Fruit fly (Drosophila melanogaster) whole organism, embryonic: Measurements from ENCODE around the gene dnc.

ENCODE experiments used
- Blimp-1 ChIP-seq: fragments of 200-800 bp; sonication (Bioruptor generic); optimal IDR thresholded peaks from 3 replicates; lab custom pipeline; 2018; ENCODE audit warnings: missing biosample characterization, missing genetic modification characterization, mild to moderate bottlenecking, moderate library complexity, missing genetic modification reagents
- CG11093 ChIP-seq: fragments of 200-800 bp; sonication (Bioruptor generic); IDR thresholded peaks from 3 replicates; pipeline ENCODE4 v1.3.6; 2022; ENCODE audit warnings: missing biosample characterization, missing genetic modification characterization
- CG12219 ChIP-seq: fragments of 200-800 bp; sonication (Bioruptor generic); optimal IDR thresholded peaks from 3 replicates; lab custom pipeline; 2018; ENCODE audit warnings: missing biosample characterization, mild to moderate bottlenecking, missing genetic modification characterization
- CG1792 ChIP-seq: fragments of 200-800 bp; sonication (Bioruptor generic); optimal IDR thresholded peaks from 2 replicates; lab custom pipeline; 2016; ENCODE audit warnings: missing biosample characterization, missing genetic modification characterization
- CG18262 ChIP-seq: fragments of 200-800 bp; optimal IDR thresholded peaks from 3 replicates; lab custom pipeline; 2019; ENCODE audit warnings: missing biosample characterization, mild to moderate bottlenecking, missing genetic modification characterization, moderate library complexity
- CG18599 ChIP-seq: fragments of 200-800 bp; sonication (Bioruptor generic); optimal IDR thresholded peaks from 3 replicates; lab custom pipeline; 2017; ENCODE audit warnings: missing biosample characterization, missing genetic modification characterization, mild to moderate bottlenecking, moderate library complexity, missing genetic modification reagents
- CG2875 ChIP-seq: fragments of 200-800 bp; sonication (Bioruptor generic); optimal IDR thresholded peaks from 2 replicates; lab custom pipeline; 2017; ENCODE audit warnings: missing biosample characterization, mild to moderate bottlenecking, missing genetic modification characterization, missing genetic modification reagents
- CG3065 ChIP-seq: fragments of 200-800 bp; sonication (Bioruptor generic); optimal IDR thresholded peaks from 2 replicates; lab custom pipeline; 2016; ENCODE audit warnings: missing biosample characterization, missing genetic modification characterization
- CG32532 ChIP-seq: fragments of 200-800 bp; sonication (Bioruptor generic); IDR thresholded peaks from 2 replicates; pipeline ENCODE4 v1.3.6; 2022; ENCODE audit warnings: missing biosample characterization, missing genetic modification characterization
- CG3281 ChIP-seq: fragments of 200-800 bp; sonication (Bioruptor generic); optimal IDR thresholded peaks from 3 replicates; lab custom pipeline; 2017; ENCODE audit warnings: missing biosample characterization, mild to moderate bottlenecking, missing genetic modification characterization
- CG33557 ChIP-seq: fragments of 200-800 bp; sonication (Bioruptor generic); optimal IDR thresholded peaks from 2 replicates; lab custom pipeline; 2019; ENCODE audit warnings: missing biosample characterization, mild to moderate bottlenecking, missing genetic modification characterization, moderate library complexity
- CG3995 ChIP-seq: fragments of 200-800 bp; sonication (Bioruptor generic); optimal IDR thresholded peaks from 3 replicates; lab custom pipeline; 2016; ENCODE audit warnings: missing biosample characterization, missing genetic modification characterization
- CG5180 ChIP-seq: fragments of 200-800 bp; sonication (Bioruptor generic); optimal IDR thresholded peaks from 3 replicates; lab custom pipeline; 2017; ENCODE audit warnings: missing biosample characterization, missing genetic modification characterization, mild to moderate bottlenecking, moderate library complexity, missing genetic modification reagents
- CG6813 ChIP-seq: fragments of 200-800 bp; sonication (Bioruptor generic); optimal IDR thresholded peaks from 2 replicates; lab custom pipeline; 2017; ENCODE audit warnings: missing biosample characterization, missing genetic modification characterization, mild to moderate bottlenecking, moderate library complexity, missing genetic modification reagents
- CG7745 ChIP-seq: fragments of 200-800 bp; sonication (Bioruptor generic); optimal IDR thresholded peaks from 2 replicates; lab custom pipeline; 2018; ENCODE audit warnings: missing biosample characterization, mild to moderate bottlenecking, missing genetic modification characterization, moderate library complexity
- CkIIα-i1 ChIP-seq: fragments of 200-800 bp; sonication (Bioruptor generic); IDR thresholded peaks from 2 replicates; pipeline ENCODE4 v1.3.6; 2022; ENCODE audit warnings: missing biosample characterization, missing genetic modification characterization
- E2f2 ChIP-seq: fragments of 200-800 bp; sonication (Bioruptor generic); IDR thresholded peaks from 2 replicates; pipeline ENCODE4 v1.3.6; 2022; ENCODE audit warnings: missing biosample characterization, missing genetic modification characterization
- Gsc ChIP-seq: fragments of 200-800 bp; sonication (Bioruptor generic); IDR thresholded peaks from 2 replicates; pipeline ENCODE4 v1.3.6; 2022; ENCODE audit warnings: missing biosample characterization, missing genetic modification characterization
- H15 ChIP-seq: fragments of 200-800 bp; sonication (Bioruptor generic); IDR thresholded peaks from 3 replicates; pipeline ENCODE4 v1.3.6; 2022; ENCODE audit warnings: missing biosample characterization, missing genetic modification characterization
- HLHmδ ChIP-seq: fragments of 200-800 bp; sonication (Bioruptor generic); optimal IDR thresholded peaks from 2 replicates; lab custom pipeline; 2018; ENCODE audit warnings: missing biosample characterization, mild to moderate bottlenecking, missing genetic modification characterization, moderate library complexity
- Hr3 ChIP-seq: fragments of 200-800 bp; sonication (Bioruptor generic); optimal IDR thresholded peaks from 3 replicates; lab custom pipeline; 2016; ENCODE audit warnings: missing biosample characterization, missing genetic modification characterization
- Mrtf ChIP-seq: fragments of 200-800 bp; sonication (Bioruptor generic); IDR thresholded peaks from 3 replicates; pipeline ENCODE4 v1.3.6; 2022; ENCODE audit warnings: missing biosample characterization, missing genetic modification characterization
- Poxn ChIP-seq: fragments of 200-800 bp; sonication (Bioruptor generic); IDR thresholded peaks from 2 replicates; pipeline ENCODE4 v1.3.6; 2022; ENCODE audit warnings: missing biosample characterization, missing genetic modification characterization
- Rx ChIP-seq: fragments of 200-800 bp; sonication (Bioruptor generic); IDR thresholded peaks from 2 replicates; pipeline ENCODE4 v1.3.6; 2022; ENCODE audit warnings: missing biosample characterization, missing genetic modification characterization
- ato ChIP-seq: fragments of 200-800 bp; sonication (Bioruptor generic); IDR thresholded peaks from 2 replicates; pipeline ENCODE4 v1.3.6; 2022; ENCODE audit warnings: missing biosample characterization, missing genetic modification characterization; ENCODE audit not compliant: partially characterized antibody
- bcd ChIP-seq: fragments of 200-800 bp; sonication (Bioruptor generic); optimal IDR thresholded peaks from 2 replicates; lab custom pipeline; 2017; ENCODE audit warnings: missing biosample characterization, mild to moderate bottlenecking, missing genetic modification characterization
- corto ChIP-seq: fragments of 200-800 bp; sonication (Bioruptor generic); optimal IDR thresholded peaks from 2 replicates; lab custom pipeline; 2016; ENCODE audit warnings: missing biosample characterization, mild to moderate bottlenecking, missing genetic modification characterization, moderate library complexity
- crp ChIP-seq, 2 experiments: fragments of 200-800 bp; sonication (Bioruptor generic); optimal IDR thresholded peaks; 2 replicates in 1 of 2; 3 replicates in 1 of 2; lab custom pipeline; 2017; ENCODE audit warnings: missing biosample characterization in 2 of 2, missing genetic modification characterization in 2 of 2, mild to moderate bottlenecking in 1 of 2, moderate library complexity in 1 of 2
- dmrt11E ChIP-seq: fragments of 200-800 bp; sonication (Bioruptor generic); optimal IDR thresholded peaks from 3 replicates; lab custom pipeline; 2018; ENCODE audit warnings: missing biosample characterization, mild to moderate bottlenecking, missing genetic modification characterization, moderate library complexity
- en ChIP-seq: fragments of 200-800 bp; sonication (Bioruptor generic); optimal IDR thresholded peaks from 2 replicates; lab custom pipeline; 2016; ENCODE audit warnings: missing biosample characterization, missing genetic modification characterization
- exex ChIP-seq: fragments of 200-800 bp; sonication (Bioruptor generic); optimal IDR thresholded peaks from 4 replicates; lab custom pipeline; 2018; ENCODE audit warnings: missing biosample characterization, mild to moderate bottlenecking, missing genetic modification characterization, moderate library complexity
- fd102C ChIP-seq: fragments of 200-800 bp; sonication (Bioruptor generic); optimal IDR thresholded peaks from 2 replicates; lab custom pipeline; 2018; ENCODE audit warnings: missing biosample characterization, mild to moderate bottlenecking, missing genetic modification characterization, moderate library complexity
- insv ChIP-seq, 2 experiments: fragments of 200-800 bp; sonication (Bioruptor generic); optimal IDR thresholded peaks; 3 replicates each; lab custom pipeline; 2016 to 2018; ENCODE audit warnings: missing biosample characterization in 2 of 2, missing genetic modification characterization in 2 of 2
- jumu ChIP-seq: fragments of 200-800 bp; sonication (Bioruptor generic); optimal IDR thresholded peaks from 3 replicates; lab custom pipeline; 2016; ENCODE audit warnings: missing biosample characterization, missing genetic modification characterization
- kah ChIP-seq: fragments of 200-800 bp; sonication (Bioruptor generic); optimal IDR thresholded peaks from 2 replicates; lab custom pipeline; 2018; ENCODE audit warnings: missing biosample characterization, mild to moderate bottlenecking, missing genetic modification characterization
- kay ChIP-seq: fragments of 200-800 bp; sonication (Bioruptor generic); optimal IDR thresholded peaks from 2 replicates; lab custom pipeline; 2016; ENCODE audit warnings: missing biosample characterization, missing genetic modification characterization
- nerfin-1 ChIP-seq: fragments of 200-800 bp; sonication (Bioruptor generic); optimal IDR thresholded peaks from 3 replicates; lab custom pipeline; 2019; ENCODE audit warnings: missing biosample characterization, mild to moderate bottlenecking, missing genetic modification characterization, moderate library complexity
- onecut ChIP-seq: fragments of 200-800 bp; sonication (Bioruptor generic); IDR thresholded peaks from 2 replicates; pipeline ENCODE4 v1.3.6; 2022; ENCODE audit warnings: missing biosample characterization, missing genetic modification characterization
- peb ChIP-seq: fragments of 200-800 bp; sonication (Bioruptor generic); IDR thresholded peaks from 2 replicates; pipeline ENCODE4 v1.3.6; 2022; ENCODE audit warnings: missing biosample characterization, missing genetic modification characterization
- prd ChIP-seq, 3 experiments: fragments of >200 bp in 2 of 3; fragments of 200-800 bp in 1 of 3; sonication (Bioruptor generic) in 1 of 3; optimal IDR thresholded peaks in 2 of 3; IDR thresholded peaks in 1 of 3; 2 replicates in 2 of 3; 3 replicates in 1 of 3; pipeline versions ENCODE4 v1.3.6 to Lab custom; 2017 to 2022; ENCODE audit warnings: missing biosample characterization in 1 of 3, missing genetic modification characterization in 1 of 3
- salm ChIP-seq: fragments of 200-800 bp; sonication (Bioruptor generic); optimal IDR thresholded peaks from 2 replicates; lab custom pipeline; 2018; ENCODE audit warnings: missing biosample characterization, mild to moderate bottlenecking, missing genetic modification characterization
- sim ChIP-seq: fragments of 200-800 bp; sonication (Bioruptor generic); IDR thresholded peaks from 2 replicates; pipeline ENCODE4 v1.3.6; 2022; ENCODE audit warnings: missing biosample characterization, missing genetic modification characterization
- slou ChIP-seq: fragments of 200-800 bp; sonication (Bioruptor generic); optimal IDR thresholded peaks from 3 replicates; lab custom pipeline; 2016; ENCODE audit warnings: missing biosample characterization, missing genetic modification characterization
- so ChIP-seq: fragments of 200-800 bp; sonication (Bioruptor generic); IDR thresholded peaks from 3 replicates; pipeline ENCODE4 v1.3.6; 2022; ENCODE audit warnings: missing biosample characterization, missing genetic modification characterization
- tio ChIP-seq: fragments of 200-800 bp; sonication (Bioruptor generic); optimal IDR thresholded peaks from 2 replicates; lab custom pipeline; 2017; ENCODE audit warnings: missing biosample characterization, missing genetic modification characterization, inconsistent platforms
- tna ChIP-seq: fragments of 200-800 bp; sonication (Bioruptor generic); IDR thresholded peaks from 2 replicates; pipeline ENCODE4 v1.3.6; 2022; ENCODE audit warnings: missing biosample characterization, missing genetic modification characterization; ENCODE audit not compliant: partially characterized antibody
- vvl ChIP-seq: fragments of 200-800 bp; sonication (Bioruptor generic); IDR thresholded peaks from 2 replicates; pipeline ENCODE4 v1.3.6; 2022; ENCODE audit warnings: missing biosample characterization, missing genetic modification characterization

The dnc gene

dm6 chrX:3162405-3163256 is 13.6 kb upstream of the dnc start (continued):
- TF ChIP-seq prd (optimal IDR thresholded peaks at IDR 0.05; lab: Kevin White, UChicago) (no peak), prd (GFP tag; IDR thresholded peaks at IDR 0.05; lab: Robert Waterston, UW) (peak; percentile 95), Blimp-1 (GFP tag; lab: Kevin White, UChicago) (peak; percentile 91), CG6813 (GFP tag; lab: Kevin White, UChicago) (peak; percentile 91), Rx (GFP tag; lab: Robert Waterston, UW) (peak; percentile 84), CkIIα-i1 (GFP tag; lab: Robert Waterston, UW) (peak; percentile 67; the same call in 1 of the 2 replicates), vvl (peak; percentile 95), so (GFP tag; lab: Robert Waterston, UW) (peak; percentile 92), tna (GFP tag; lab: Robert Waterston, UW) (no peak), Gsc (GFP tag; lab: Robert Waterston, UW) (peak; percentile 87), CG2875 (peak; percentile 92), bcd (GFP tag; lab: Kevin White, UChicago) (peak; percentile 92), CG3281 (GFP tag; lab: Kevin White, UChicago) (peak; percentile 84), Mrtf (peak; percentile 92), corto (GFP tag; lab: Kevin White, UChicago) (peak; percentile 86), onecut (GFP tag; lab: Robert Waterston, UW) (peak; percentile 83), jumu (GFP tag; lab: Kevin White, UChicago) (peak; percentile 94), kay (peak; percentile 88), CG11093 (GFP tag; lab: Robert Waterston, UW) (peak; percentile 91), CG1792 (GFP tag; lab: Kevin White, UChicago) (peak; percentile 87), CG3995 (GFP tag; lab: Kevin White, UChicago) (peak; percentile 46), HLHmδ (no peak), kah (GFP tag; lab: Kevin White, UChicago) (peak; percentile 66), ato (GFP tag; lab: Robert Waterston, UW) (no peak), CG5180 (GFP tag; lab: Kevin White, UChicago) (peak; percentile 82), sim (peak; percentile 85), Hr3 (GFP tag; lab: Kevin White, UChicago) (peak; percentile 94), dmrt11E (tag; lab: Kevin White, UChicago) (peak; percentile 97), CG32532 (GFP tag; lab: Robert Waterston, UW) (peak; percentile 87), crp (GFP tag; optimal IDR thresholded peaks at IDR 0.05; lab: Kevin White, UChicago) (peak in 1 of 2 experiments; percentile 59), CG12219 (GFP tag; lab: Kevin White, UChicago) (peak; percentile 95), salm (tag; lab: Kevin White, UChicago) (peak; percentile 90), CG18262 (tag; lab: Kevin White, UChicago) (peak; percentile 96), CG3065 (peak; percentile 78), fd102C (GFP tag; lab: Kevin White, UChicago) (peak; percentile 68), Poxn (GFP tag; lab: Robert Waterston, UW) (no peak), tio (GFP tag; lab: Kevin White, UChicago) (no peak), slou (GFP tag; lab: Kevin White, UChicago) (peak; percentile 78), CG33557 (GFP tag; lab: Kevin White, UChicago) (peak; percentile 91), CG7745 (no peak), exex (tag; lab: Kevin White, UChicago) (no peak), CG18599 (GFP tag; lab: Kevin White, UChicago) (peak; percentile 91), peb (GFP tag; lab: Robert Waterston, UW) (peak; percentile 89), H15 (GFP tag; lab: Robert Waterston, UW) (peak; percentile 90), E2f2 (GFP tag; lab: Robert Waterston, UW) (peak; percentile 74), en (GFP tag; lab: Kevin White, UChicago) (peak; percentile 89), insv (GFP tag; optimal IDR thresholded peaks at IDR 0.05; lab: Kevin White, UChicago) (peak in 1 of 2 experiments; percentile 26), nerfin-1 (tag; lab: Kevin White, UChicago) (peak; percentile 89)
